Worm (Caenorhabditis elegans) whole organism, late embryonic: ENCODE measurements around the gene F19B2.5.

Experiments used
- C38D4.7 ChIP-seq: fragments of 200-800 bp; sonication (Bioruptor generic); optimal IDR thresholded peaks from 2 replicates; lab custom pipeline; 2018; ENCODE audit warnings: mild to moderate bottlenecking, missing genetic modification characterization, moderate library complexity, missing compliant biosample characterization
- F13H6.1 ChIP-seq: sonication (generic microtip); optimal IDR thresholded peaks from 2 replicates; lab custom pipeline; 2016; ENCODE audit warnings: missing genetic modification characterization, missing compliant biosample characterization
- ceh-14 ChIP-seq: sonication (generic microtip); optimal IDR thresholded peaks from 2 replicates; lab custom pipeline; 2016; ENCODE audit warnings: missing genotype, missing genetic modification characterization, missing compliant biosample characterization
- ceh-34 ChIP-seq: sonication (generic microtip); optimal IDR thresholded peaks from 2 replicates; lab custom pipeline; 2016; ENCODE audit warnings: mild to moderate bottlenecking, missing genetic modification characterization, missing compliant biosample characterization
- ceh-45 ChIP-seq: fragments of 200-800 bp; sonication (Bioruptor generic); IDR thresholded peaks from 2 replicates; pipeline ENCODE4 v1.3.6; 2022; ENCODE audit warnings: missing genetic modification reagents, missing genetic modification characterization, missing compliant biosample characterization
- elt-4 ChIP-seq: sonication (generic microtip); optimal IDR thresholded peaks from 2 replicates; lab custom pipeline; 2016; ENCODE audit warnings: missing genetic modification characterization, missing compliant biosample characterization
- gmeb-2 ChIP-seq: sonication (generic microtip); optimal IDR thresholded peaks from 2 replicates; lab custom pipeline; 2016; ENCODE audit warnings: missing genetic modification characterization, inconsistent platforms, missing compliant biosample characterization
- odd-2 ChIP-seq: sonication (generic microtip); optimal IDR thresholded peaks from 2 replicates; lab custom pipeline; 2017; ENCODE audit warnings: antibody characterized with exemption, mild to moderate bottlenecking, missing genetic modification characterization, missing compliant biosample characterization
- pag-3 ChIP-seq: sonication (generic microtip); optimal IDR thresholded peaks from 2 replicates; lab custom pipeline; 2016; ENCODE audit warnings: missing compliant biosample characterization, missing genetic modification characterization, borderline replicate concordance
- pha-4 ChIP-seq: fragments of 150-350 bp; optimal IDR thresholded peaks from 2 replicates; lab custom pipeline; 2018; ENCODE audit warnings: missing biosample characterization, missing genetic modification reagents, missing genetic modification characterization
- unc-55 ChIP-seq: sonication (generic microtip); optimal IDR thresholded peaks from 2 replicates; lab custom pipeline; 2017; ENCODE audit warnings: missing biosample characterization, missing genetic modification reagents, missing genetic modification characterization

ce11 chrV:20134797-20135196 is 29.2 kb downstream of the F19B2.5 start:
- TF ChIP-seq ceh-14: no peak
- TF ChIP-seq ceh-45: no peak
- TF ChIP-seq pag-3 (tag; lab: Kevin White, UChicago): no peak
- no peak for TF ChIP-seq F13H6.1 (tag; lab: Kevin White, UChicago)
- TF ChIP-seq ceh-34 (tag; lab: Kevin White, UChicago): no peak
- no peak for TF ChIP-seq gmeb-2 (tag; lab: Kevin White, UChicago)
- no peak for TF ChIP-seq elt-4 (tag; lab: Kevin White, UChicago)
- no peak for TF ChIP-seq C38D4.7 (GFP tag; lab: Kevin White, UChicago)
- TF ChIP-seq odd-2 (tag; lab: Kevin White, UChicago): no peak
- TF ChIP-seq unc-55 (GFP tag; lab: Kevin White, UChicago): no peak
- no peak for TF ChIP-seq pha-4 (tag; lab: Kevin White, UChicago)
